Fruit fly (Drosophila melanogaster) whole organism, wandering third instar larva: ENCODE measurements around the gene CG4972.

Experiments
- GATAd ChIP-seq: sonication (Bioruptor generic); optimal IDR thresholded peaks from 2 replicates; lab custom pipeline; 2016; ENCODE audit warnings: missing biosample characterization, missing genetic modification characterization
- Hr83 ChIP-seq: fragments of 200-300 bp; sonication (Bioruptor generic); optimal IDR thresholded peaks from 2 replicates; lab custom pipeline; 2016; ENCODE audit warnings: missing biosample characterization, mild to moderate bottlenecking, missing genetic modification characterization, moderate library complexity; ENCODE audit not compliant: poor library complexity, severe bottlenecking
- Myc ChIP-seq: fragments of >200 bp; optimal IDR thresholded peaks from 2 replicates; lab custom pipeline; 2017
- OdsH ChIP-seq: fragments of 200-800 bp; sonication (Bioruptor generic); optimal IDR thresholded peaks from 2 replicates; lab custom pipeline; 2016; ENCODE audit warnings: missing biosample characterization, mild to moderate bottlenecking, missing genetic modification characterization
- Rel ChIP-seq, 2 experiments: fragments of 200-800 bp; sonication (Bioruptor generic) in 1 of 2; optimal IDR thresholded peaks; 2 replicates in 1 of 2; 3 replicates in 1 of 2; lab custom pipeline; 2016 to 2019; ENCODE audit warnings: mild to moderate bottlenecking in 2 of 2, missing biosample characterization in 2 of 2, missing genetic modification characterization in 2 of 2, moderate library complexity in 1 of 2
- Vsx2 ChIP-seq: fragments of 200-300, 225-300 bp; sonication (Bioruptor generic); optimal IDR thresholded peaks from 2 replicates; lab custom pipeline; 2018; ENCODE audit warnings: missing biosample characterization, missing genetic modification characterization; ENCODE audit not compliant: partially characterized antibody
- br ChIP-seq: fragments of 200-800 bp; sonication (Bioruptor generic); optimal IDR thresholded peaks from 2 replicates; lab custom pipeline; 2016; ENCODE audit warnings: missing biosample characterization, missing genetic modification characterization
- fru ChIP-seq: fragments of 200-800 bp; sonication (Bioruptor generic); optimal IDR thresholded peaks from 3 replicates; lab custom pipeline; 2016; ENCODE audit warnings: missing biosample characterization, mild to moderate bottlenecking, missing genetic modification characterization
- jim ChIP-seq: fragments of 175-275, 200-325 bp; sonication (Bioruptor generic); optimal IDR thresholded peaks from 2 replicates; lab custom pipeline; 2016; ENCODE audit warnings: missing biosample characterization, mild to moderate bottlenecking, missing genetic modification characterization
- pan ChIP-seq: fragments of >200 bp; optimal IDR thresholded peaks from 2 replicates; lab custom pipeline; 2017

DNA sequence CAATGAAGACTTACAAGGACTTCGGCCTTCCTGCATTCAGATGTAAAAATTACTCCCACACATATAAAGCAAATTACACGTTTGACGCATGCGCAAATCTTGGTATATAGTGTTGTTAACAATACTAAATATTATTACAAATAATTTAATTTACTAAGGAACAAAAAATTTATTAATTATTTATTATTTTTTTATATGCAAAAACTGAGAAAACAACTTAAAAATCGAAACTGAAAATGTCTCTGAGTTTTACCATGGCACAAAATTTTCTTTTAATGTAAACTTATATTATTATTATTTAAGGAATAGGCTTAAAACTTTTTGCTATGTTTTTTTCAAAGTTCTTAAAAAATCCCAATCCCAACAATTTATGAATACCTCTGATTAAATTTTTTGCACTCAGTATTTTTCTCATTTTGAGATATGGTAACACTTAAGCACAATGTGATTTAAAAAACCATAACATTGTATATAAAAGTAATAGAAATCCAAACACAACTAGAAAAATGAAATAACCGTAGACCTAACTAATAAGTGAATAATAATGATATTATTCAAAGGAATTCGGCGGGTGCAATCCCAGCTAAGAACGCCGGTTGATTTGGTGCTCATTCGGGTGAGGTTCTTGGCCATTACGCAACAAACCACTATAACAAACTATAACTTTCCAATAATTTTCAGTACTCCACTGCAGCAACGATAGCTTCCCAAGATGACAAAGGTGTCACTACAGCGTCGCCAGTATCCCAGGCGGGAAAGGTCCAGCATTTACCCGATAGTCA, 16.7 kb downstream of the CG4972 start, which contains the start of the genes Schip1 and Cox10:
- TF ChIP-seq fru (GFP tag; lab: Kevin White, UChicago) = no peak
- no peak for TF ChIP-seq Vsx2
- no peak for TF ChIP-seq Hr83 (GFP tag; lab: Kevin White, UChicago)
- no peak for TF ChIP-seq Rel (GFP tag; optimal IDR thresholded peaks at IDR 0.05; lab: Kevin White, UChicago)
- no peak for TF ChIP-seq Rel (tag; optimal IDR thresholded peaks at IDR 0.05; lab: Kevin White, UChicago)
- no peak for TF ChIP-seq br (GFP tag; lab: Kevin White, UChicago)
- no peak for TF ChIP-seq Myc (lab: Kevin White, UChicago)
- TF ChIP-seq GATAd (GFP tag; lab: Kevin White, UChicago) = no peak
- TF ChIP-seq jim (GFP tag; lab: Kevin White, UChicago) = no peak
- TF ChIP-seq OdsH (GFP tag; lab: Kevin White, UChicago) = no peak
- TF ChIP-seq pan (lab: Kevin White, UChicago) = no peak
